Worm (Caenorhabditis elegans): ENCODE results near the gene col-9.

col-9 gene

ce11 chrX:13596003-13596767 lies 6.3 kb downstream of the col-9 start, which contains the start of gene F54B11.5 (continued):
- TF ChIP-seq lin-39 (tag; optimal IDR thresholded peaks at IDR 0.05) (no peak), nhr-12 (tag; optimal IDR thresholded peaks at IDR 0.05) (no peak), R02D3.7 (tag; optimal IDR thresholded peaks at IDR 0.05) (no peak), nhr-6 (tag; optimal IDR thresholded peaks at IDR 0.05) (peak; percentile 3), skn-1 (tag; optimal IDR thresholded peaks at IDR 0.05) (no peak), lin-11 (tag; optimal IDR thresholded peaks at IDR 0.05) (peak; percentile 15), nhr-11 (tag; optimal IDR thresholded peaks at IDR 0.05) (no peak), nhr-237 (tag; optimal IDR thresholded peaks at IDR 0.05) (no peak), ztf-11 (tag; optimal IDR thresholded peaks at IDR 0.05) (no peak), ama-1 (optimal IDR thresholded peaks at IDR 0.05) (peak; percentile 34), nhr-23 (tag; optimal IDR thresholded peaks at IDR 0.05) (no peak), lsy-2 (tag; optimal IDR thresholded peaks at IDR 0.05) (peak in 1 of 2 experiments; percentile 70), Y55F3AM.14 (GFP tag; optimal IDR thresholded peaks at IDR 0.05) (no peak), nhr-25 (tag; optimal IDR thresholded peaks at IDR 0.05) (no peak), sma-3 (GFP tag; optimal IDR thresholded peaks at IDR 0.05) (peak; percentile 33), mab-5 (tag; optimal IDR thresholded peaks at IDR 0.05) (no peak)

ce11 chrX:13598021-13598499 lies 8.2 kb downstream of the col-9 start, which contains the start of gene bra-1:
Gene bra-1, plus strand, starts transcription at chrX:13598449.
- TF ChIP-seq crh-2 (tag; optimal IDR thresholded peaks at IDR 0.05) (peak; percentile 74), nhr-6 (tag; optimal IDR thresholded peaks at IDR 0.05) (no peak), nhr-21 (tag; optimal IDR thresholded peaks at IDR 0.05) (peak; percentile 39), ztf-1 (GFP tag; conservative IDR thresholded peaks at IDR 0.05) (no peak), peb-1 (tag; optimal IDR thresholded peaks at IDR 0.05) (no peak), lsy-2 (tag; optimal IDR thresholded peaks at IDR 0.05) (peak; percentile 7 to 66), nhr-129 (tag; optimal IDR thresholded peaks at IDR 0.05) (peak; percentile 82), Y55F3AM.14 (GFP tag; optimal IDR thresholded peaks at IDR 0.05) (no peak), F13H6.1 (tag; optimal IDR thresholded peaks at IDR 0.05) (peak; percentile 20), C34F6.9 (tag; optimal IDR thresholded peaks at IDR 0.05) (peak; percentile 78), sem-4 (tag; optimal IDR thresholded peaks at IDR 0.05) (no peak), sma-9 (GFP tag; optimal IDR thresholded peaks at IDR 0.05) (peak; percentile 54), sma-9 (tag; optimal IDR thresholded peaks at IDR 0.05) (no peak), lin-11 (tag; optimal IDR thresholded peaks at IDR 0.05) (peak; percentile 86), unc-55 (GFP tag; optimal IDR thresholded peaks at IDR 0.05) (peak; percentile 44), fos-1 (tag; optimal IDR thresholded peaks at IDR 0.05) (peak; percentile 34), skn-1 (tag; optimal IDR thresholded peaks at IDR 0.05) (peak; percentile 39), ztf-4 (tag; optimal IDR thresholded peaks at IDR 0.05) (peak; percentile 25), lin-13 (GFP tag; optimal IDR thresholded peaks at IDR 0.05) (peak; percentile 39)

- no peak for TF ChIP-seq fos-1 (tag; optimal IDR thresholded peaks at IDR 0.05)
- TF ChIP-seq nhr-237 (tag; optimal IDR thresholded peaks at IDR 0.05), result no peak
- no peak for TF ChIP-seq nhr-10 (tag; optimal IDR thresholded peaks at IDR 0.05)
- no peak for TF ChIP-seq gmeb-1 (tag; optimal IDR thresholded peaks at IDR 0.05)
- no peak for TF ChIP-seq zag-1 (tag; optimal IDR thresholded peaks at IDR 0.05)
- no peak for TF ChIP-seq nhr-12 (tag; optimal IDR thresholded peaks at IDR 0.05)
- TF ChIP-seq R02D3.7 (tag; optimal IDR thresholded peaks at IDR 0.05), result no peak
- TF ChIP-seq nhr-23 (tag; optimal IDR thresholded peaks at IDR 0.05), result no peak
- TF ChIP-seq nhr-21 (tag; optimal IDR thresholded peaks at IDR 0.05), result no peak
- no peak for TF ChIP-seq ztf-1 (GFP tag; conservative IDR thresholded peaks at IDR 0.05)
- no peak for TF ChIP-seq sma-9 (GFP tag; optimal IDR thresholded peaks at IDR 0.05)
- no peak for TF ChIP-seq sma-9 (tag; optimal IDR thresholded peaks at IDR 0.05)
- TF ChIP-seq nhr-11 (tag; optimal IDR thresholded peaks at IDR 0.05), result no peak
- TF ChIP-seq mdl-1 (tag; optimal IDR thresholded peaks at IDR 0.05), result no peak
- no peak for TF ChIP-seq C34F6.9 (tag; optimal IDR thresholded peaks at IDR 0.05)
- no peak for TF ChIP-seq lin-11 (tag; optimal IDR thresholded peaks at IDR 0.05)
- no peak for TF ChIP-seq peb-1 (tag; optimal IDR thresholded peaks at IDR 0.05)
- TF ChIP-seq F13H6.1 (tag; optimal IDR thresholded peaks at IDR 0.05), result no peak
- TF ChIP-seq nhr-25 (tag; optimal IDR thresholded peaks at IDR 0.05), result no peak
- no peak for TF ChIP-seq unc-55 (GFP tag; optimal IDR thresholded peaks at IDR 0.05)
- TF ChIP-seq blmp-1 (tag; optimal IDR thresholded peaks at IDR 0.05; ENCODE audit: insufficient read depth), result no peak
Observed at ce11 chrX:13600136-13600535, 10.3 kb downstream of the col-9 start, which contains the start of gene F54B11.7. Gene F54B11.7, plus strand, starts transcription at chrX:13600436.

Data from whole organism, L2 larva.